Fruit fly (Drosophila melanogaster): ENCODE data around the gene Vlet.

Gene Vlet

dm6 chrX:11689669-11690068 is 11.3 kb upstream of the Vlet start:
- peak; percentile 80 for TF ChIP-seq EcR (GFP tag; optimal IDR thresholded peaks at IDR 0.05)
- no peak for TF ChIP-seq CG12605 (GFP tag; IDR thresholded peaks at IDR 0.05)
- no peak for TF ChIP-seq CG14655 (GFP tag; optimal IDR thresholded peaks at IDR 0.05)
- TF ChIP-seq CG10348 (GFP tag; IDR thresholded peaks at IDR 0.05): no peak
- no peak for TF ChIP-seq CG13204 (GFP tag; optimal IDR thresholded peaks at IDR 0.05)

dm6 chrX:11687666-11688492 is 9.5 kb upstream of the Vlet start:
- TF ChIP-seq EcR (GFP tag; optimal IDR thresholded peaks at IDR 0.05) (peak; percentile 15), CG8159 (tag; optimal IDR thresholded peaks at IDR 0.05) (no peak)

DNA sequence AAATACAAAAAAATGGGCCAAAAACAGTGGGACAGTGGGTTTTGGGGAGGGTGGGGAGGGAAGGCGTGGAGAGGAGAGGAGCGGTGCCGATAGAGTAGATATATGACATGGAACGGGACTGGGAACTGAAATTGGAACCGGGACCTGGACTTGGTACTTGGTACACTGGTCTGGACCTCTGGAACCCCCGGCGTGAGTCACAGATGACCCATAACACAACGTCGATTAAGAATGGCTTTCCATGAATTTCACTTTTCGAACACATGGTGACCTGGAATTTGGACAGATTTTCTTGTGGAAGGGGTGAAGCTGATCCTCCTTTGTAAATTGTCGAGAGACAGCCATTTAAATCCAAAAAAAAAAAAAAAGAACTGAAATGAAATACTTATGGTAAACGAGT is 8.3 kb upstream of the Vlet start:
- TF ChIP-seq EcR (GFP tag; optimal IDR thresholded peaks at IDR 0.05): peak; percentile 33
- TF ChIP-seq CG15710 (tag; optimal IDR thresholded peaks at IDR 0.05): no peak
- no peak for TF ChIP-seq Snoo (tag; optimal IDR thresholded peaks at IDR 0.05)
- no peak for TF ChIP-seq Pif1A (GFP tag; optimal IDR thresholded peaks at IDR 0.05)
- no peak for TF ChIP-seq CG9948 (tag; optimal IDR thresholded peaks at IDR 0.05)

DNA sequence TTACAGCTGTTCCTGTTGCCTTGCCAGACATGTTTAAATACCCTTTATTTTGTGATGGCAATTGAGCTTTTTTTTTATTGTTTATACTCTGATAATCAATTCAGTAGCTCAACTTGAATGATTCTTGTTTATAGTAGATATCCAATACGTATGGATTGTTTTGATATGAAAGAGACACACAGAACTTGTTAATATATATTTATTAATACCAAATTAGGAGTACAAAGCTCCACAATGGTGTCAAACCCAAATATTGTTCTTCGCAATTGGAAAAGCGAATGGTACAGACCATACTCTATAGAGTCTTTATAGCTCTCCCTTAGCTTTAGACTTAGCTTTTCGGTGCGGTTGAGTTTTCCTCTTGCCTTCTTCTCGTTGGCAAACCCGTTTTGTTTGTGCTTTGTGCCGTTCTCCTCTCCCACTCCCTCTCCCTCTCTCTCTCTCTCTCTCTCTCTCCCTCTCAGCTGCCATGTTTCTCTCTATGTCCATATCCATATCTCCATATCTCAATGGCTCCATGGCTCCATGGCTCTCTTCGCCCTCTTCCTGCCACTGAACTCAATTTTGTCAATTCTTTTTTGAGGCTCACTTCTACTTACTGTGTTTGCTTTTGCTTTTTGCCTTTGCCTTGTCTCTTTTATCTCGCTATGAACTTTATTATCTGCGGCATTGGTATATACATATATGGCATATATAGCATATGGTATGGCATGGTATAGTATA is 7.7 kb upstream of the Vlet start:
- TF ChIP-seq EcR (GFP tag; optimal IDR thresholded peaks at IDR 0.05) (peak; percentile 93), Snoo (tag; optimal IDR thresholded peaks at IDR 0.05) (peak; percentile 60), CG32121 (GFP tag; IDR thresholded peaks at IDR 0.05) (peak; percentile 14; the same call in 1 of the 2 replicates), CG15710 (tag; optimal IDR thresholded peaks at IDR 0.05) (peak; percentile 91), CG10348 (GFP tag; IDR thresholded peaks at IDR 0.05) (no peak), CG12605 (GFP tag; IDR thresholded peaks at IDR 0.05) (no peak), CG17806 (tag; optimal IDR thresholded peaks at IDR 0.05) (peak; percentile 86), Ets98B (GFP tag; IDR thresholded peaks at IDR 0.05) (peak; percentile 66), CG8301 (tag; optimal IDR thresholded peaks at IDR 0.05) (peak; percentile 78), gl (tag; optimal IDR thresholded peaks at IDR 0.05) (peak; percentile 51), Pif1A (GFP tag; optimal IDR thresholded peaks at IDR 0.05) (peak; percentile 72), rn (GFP tag; IDR thresholded peaks at IDR 0.05) (no peak), D1 (tag; optimal IDR thresholded peaks at IDR 0.05) (peak; percentile 70), CG34367 (tag; optimal IDR thresholded peaks at IDR 0.05) (peak; percentile 85), CG4496 (GFP tag; IDR thresholded peaks at IDR 0.05) (no peak), CG13204 (GFP tag; optimal IDR thresholded peaks at IDR 0.05) (peak; percentile 52), CG8159 (tag; optimal IDR thresholded peaks at IDR 0.05) (peak; percentile 89), CG14655 (GFP tag; optimal IDR thresholded peaks at IDR 0.05) (peak; percentile 87), CG9948 (tag; optimal IDR thresholded peaks at IDR 0.05) (peak; percentile 88), fd96Ca (GFP tag; IDR thresholded peaks at IDR 0.05) (no peak), Pif1B (GFP tag; optimal IDR thresholded peaks at IDR 0.05) (peak; percentile 38)

DNA sequence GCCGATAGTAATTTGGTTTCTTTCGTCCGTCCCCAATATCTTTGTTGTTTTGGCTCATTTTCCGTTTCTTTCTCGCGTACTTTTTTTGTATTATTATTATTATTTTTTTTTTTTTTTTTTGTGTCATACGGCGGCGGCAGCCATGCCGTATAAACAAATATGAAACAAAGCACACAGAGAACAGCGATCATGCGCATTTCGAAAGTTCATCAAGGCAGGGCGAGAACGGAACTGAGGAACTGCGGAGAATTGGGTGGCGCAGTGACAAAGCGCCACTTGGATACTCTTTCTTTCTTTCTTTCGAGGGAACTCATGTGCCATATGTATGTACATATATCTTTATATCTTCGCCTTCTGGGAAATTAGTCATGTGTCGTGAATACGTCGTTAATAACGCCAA is 6.1 kb upstream of the Vlet start:
- no peak for TF ChIP-seq Pif1B (GFP tag; optimal IDR thresholded peaks at IDR 0.05)
- peak; percentile 43; the same call in 1 of the 2 replicates for TF ChIP-seq CG32121 (GFP tag; IDR thresholded peaks at IDR 0.05)
- TF ChIP-seq CG4496 (GFP tag; IDR thresholded peaks at IDR 0.05): peak; percentile 43; the same call in 1 of the 3 replicates
- TF ChIP-seq Ets98B (GFP tag; IDR thresholded peaks at IDR 0.05): peak; percentile 5; the same call in 1 of the 2 replicates
- no peak for TF ChIP-seq CG17806 (tag; optimal IDR thresholded peaks at IDR 0.05)
- TF ChIP-seq CG15710 (tag; optimal IDR thresholded peaks at IDR 0.05): peak; percentile 26
- peak; percentile 39 for TF ChIP-seq CG14655 (GFP tag; optimal IDR thresholded peaks at IDR 0.05)
- TF ChIP-seq CG12605 (GFP tag; IDR thresholded peaks at IDR 0.05): peak; percentile 36; the same call in 1 of the 2 replicates
- TF ChIP-seq fd96Ca (GFP tag; IDR thresholded peaks at IDR 0.05): peak; percentile 50; the same call in 1 of the 3 replicates
- no peak for TF ChIP-seq CG10348 (GFP tag; IDR thresholded peaks at IDR 0.05)
- TF ChIP-seq Snoo (tag; optimal IDR thresholded peaks at IDR 0.05): peak; percentile 21
- no peak for TF ChIP-seq D1 (tag; optimal IDR thresholded peaks at IDR 0.05)
- no peak for TF ChIP-seq rn (GFP tag; IDR thresholded peaks at IDR 0.05)
- peak; percentile 43 for TF ChIP-seq CG8159 (tag; optimal IDR thresholded peaks at IDR 0.05)
- TF ChIP-seq CG9948 (tag; optimal IDR thresholded peaks at IDR 0.05): peak; percentile 13
- TF ChIP-seq CG8301 (tag; optimal IDR thresholded peaks at IDR 0.05): no peak
- peak; percentile 60 for TF ChIP-seq CG13204 (GFP tag; optimal IDR thresholded peaks at IDR 0.05)
- TF ChIP-seq CG34367 (tag; optimal IDR thresholded peaks at IDR 0.05): peak; percentile 26
- TF ChIP-seq Pif1A (GFP tag; optimal IDR thresholded peaks at IDR 0.05): peak; percentile 50
- TF ChIP-seq EcR (GFP tag; optimal IDR thresholded peaks at IDR 0.05): peak; percentile 29

- peak; percentile 22; the same call in 1 of the 3 replicates for TF ChIP-seq fd96Ca (GFP tag; IDR thresholded peaks at IDR 0.05)
- no peak for TF ChIP-seq CG8159 (tag; optimal IDR thresholded peaks at IDR 0.05)
- peak; percentile 55; the same call in 1 of the 3 replicates for TF ChIP-seq CG4496 (GFP tag; IDR thresholded peaks at IDR 0.05)
- TF ChIP-seq CG32121 (GFP tag; IDR thresholded peaks at IDR 0.05): peak; percentile 36
- no peak for TF ChIP-seq CG14655 (GFP tag; optimal IDR thresholded peaks at IDR 0.05)
- 0 out of 2 replicates have a peak, but pooled peaks have one; percentile 21 for TF ChIP-seq CG12605 (GFP tag; IDR thresholded peaks at IDR 0.05)
- peak; percentile 46 for TF ChIP-seq Snoo (tag; optimal IDR thresholded peaks at IDR 0.05)
- TF ChIP-seq CG34367 (tag; optimal IDR thresholded peaks at IDR 0.05): no peak
- TF ChIP-seq EcR (GFP tag; optimal IDR thresholded peaks at IDR 0.05): peak; percentile 45
- no peak for TF ChIP-seq CG17806 (tag; optimal IDR thresholded peaks at IDR 0.05)
- no peak for TF ChIP-seq Pif1B (GFP tag; optimal IDR thresholded peaks at IDR 0.05)
- TF ChIP-seq CG13204 (GFP tag; optimal IDR thresholded peaks at IDR 0.05): peak; percentile 97
- TF ChIP-seq CG10348 (GFP tag; IDR thresholded peaks at IDR 0.05): no peak
- TF ChIP-seq Ets98B (GFP tag; IDR thresholded peaks at IDR 0.05): peak; percentile 70
- TF ChIP-seq gl (tag; optimal IDR thresholded peaks at IDR 0.05): no peak
These were observed 5.1 kb upstream of the Vlet start for dm6 chrX:11683480-11683879.
